Fruit fly (Drosophila melanogaster): ENCODE results near the gene kirre.

DNA sequence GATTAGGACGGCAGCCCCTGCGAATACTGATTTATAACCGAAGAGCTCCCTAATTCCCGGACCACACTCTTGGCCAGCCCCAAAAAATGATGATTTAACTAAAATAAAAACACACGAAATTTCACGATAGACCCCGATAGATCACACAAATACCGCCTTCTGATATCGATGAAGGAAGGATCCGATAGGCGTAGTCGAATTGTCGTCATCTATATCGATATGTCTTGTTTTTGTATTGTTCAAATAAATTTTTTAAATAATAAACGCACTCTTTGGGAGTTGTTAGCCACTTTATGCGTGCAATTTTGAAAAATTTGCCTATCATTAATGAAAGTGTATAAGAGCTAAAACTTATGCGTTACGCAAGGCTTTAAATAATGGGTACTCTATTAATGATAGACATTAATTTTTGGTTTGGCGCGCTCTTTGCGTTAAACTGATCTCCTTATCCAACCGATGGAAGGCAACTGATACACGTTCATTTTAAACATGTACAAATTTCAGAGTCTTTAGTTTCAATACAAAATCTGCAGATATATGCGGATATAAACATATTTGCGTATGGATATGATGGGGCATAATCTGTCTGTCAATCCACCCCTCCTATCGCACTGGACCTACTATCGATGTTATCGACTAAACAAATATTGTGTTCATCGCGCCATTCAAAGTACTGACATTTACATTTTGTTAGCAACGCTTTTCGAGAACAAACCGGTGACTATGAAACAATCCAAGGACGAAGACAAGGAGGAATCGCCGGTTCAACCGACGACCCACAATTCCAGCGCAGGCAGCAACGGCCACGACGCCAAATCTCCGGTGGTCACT lies 41.9 kb upstream of the kirre start, which contains the start of the genes Spg7 and Lint-O:
- TF ChIP-seq CG34406 (GFP tag; optimal IDR thresholded peaks at IDR 0.05) (no peak), cyc (GFP tag; optimal IDR thresholded peaks at IDR 0.05) (no peak), Gug (GFP tag; IDR thresholded peaks at IDR 0.05) (no peak), CG11762 (GFP tag; optimal IDR thresholded peaks at IDR 0.05; ENCODE audit: insufficient read depth) (no peak), Met (GFP tag; optimal IDR thresholded peaks at IDR 0.05) (no peak), CG6276 (GFP tag; optimal IDR thresholded peaks at IDR 0.05) (no peak), CG6792 (GFP tag; optimal IDR thresholded peaks at IDR 0.05) (no peak), Eip93F (GFP tag; optimal IDR thresholded peaks at IDR 0.05) (no peak), CG7368 (GFP tag; optimal IDR thresholded peaks at IDR 0.05) (no peak), Sox15 (GFP tag; optimal IDR thresholded peaks at IDR 0.05) (no peak), Blimp-1 (GFP tag; optimal IDR thresholded peaks at IDR 0.05) (no peak)

Measured in whole organism, prepupa.